Fruit fly (Drosophila melanogaster) whole organism, embryonic: ENCODE measurements around the gene CG13046.

Source experiments
- CG13287 ChIP-seq: fragments of 200-800 bp; sonication (Bioruptor generic); IDR thresholded peaks from 2 replicates; pipeline ENCODE4 v1.3.6; 2022; ENCODE audit warnings: missing biosample characterization, missing genetic modification characterization; ENCODE audit not compliant: partially characterized antibody
- CTCF ChIP-seq: fragments of 200-800 bp; sonication (Bioruptor generic); optimal IDR thresholded peaks from 2 replicates; lab custom pipeline; 2017; ENCODE audit warnings: missing biosample characterization, mild to moderate bottlenecking, missing genetic modification characterization, moderate library complexity
- Deaf1 ChIP-seq: fragments of 200-800 bp; optimal IDR thresholded peaks from 3 replicates; lab custom pipeline; 2019; ENCODE audit warnings: missing biosample characterization, mild to moderate bottlenecking, missing genetic modification characterization, moderate library complexity
- Dref ChIP-seq: fragments of 200-800 bp; sonication (Bioruptor generic); IDR thresholded peaks from 2 replicates; pipeline ENCODE4 v1.3.6; 2022; ENCODE audit warnings: missing biosample characterization, missing genetic modification characterization
- Ets65A ChIP-seq: fragments of 200-800 bp; sonication (Bioruptor generic); peaks from one replicate; lab custom pipeline; 2016; ENCODE audit warnings: missing biosample characterization, missing genetic modification characterization
- Lhr ChIP-seq: fragments of 200-800 bp; sonication (Bioruptor generic); optimal IDR thresholded peaks from 3 replicates; lab custom pipeline; 2017; ENCODE audit warnings: mild to moderate bottlenecking, missing biosample characterization, missing genetic modification reagents, missing genetic modification characterization
- Oaz ChIP-seq: fragments of 200-800 bp; sonication (Bioruptor generic); IDR thresholded peaks from 2 replicates; pipeline ENCODE4 v1.3.6; 2022; ENCODE audit warnings: missing biosample characterization, missing genetic modification characterization
- Trl ChIP-seq, 3 experiments: fragments of >200 bp in 2 of 3; fragments of 200-800 bp in 1 of 3; sonication (Bioruptor generic) in 1 of 3; optimal IDR thresholded peaks; 2 replicates in 1 of 3; 3 replicates in 2 of 3; lab custom pipeline; 2016 to 2017; ENCODE audit warnings: missing biosample characterization in 1 of 3, missing genetic modification characterization in 1 of 3
- amos ChIP-seq: fragments of 200-800 bp; sonication (Bioruptor generic); IDR thresholded peaks from 2 replicates; pipeline ENCODE4 v1.3.6; 2022; ENCODE audit warnings: missing biosample characterization, missing genetic modification characterization; ENCODE audit not compliant: partially characterized antibody
- az2 ChIP-seq: fragments of 200-800 bp; sonication (Bioruptor generic); optimal IDR thresholded peaks from 3 replicates; lab custom pipeline; 2016; ENCODE audit warnings: missing biosample characterization, missing genetic modification characterization
- crol ChIP-seq: fragments of 200-800 bp; sonication (Bioruptor generic); IDR thresholded peaks from 2 replicates; pipeline ENCODE4 v1.3.6; 2022; ENCODE audit warnings: missing biosample characterization, missing genetic modification characterization
- gcm ChIP-seq: fragments of 200-800 bp; sonication (Bioruptor generic); optimal IDR thresholded peaks from 2 replicates; lab custom pipeline; 2019; ENCODE audit warnings: missing biosample characterization, mild to moderate bottlenecking, missing genetic modification characterization, moderate library complexity
- ham ChIP-seq: fragments of 200-800 bp; sonication (Bioruptor generic); IDR thresholded peaks from 2 replicates; pipeline ENCODE4 v1.3.6; 2022; ENCODE audit warnings: missing biosample characterization, missing genetic modification characterization
- sens ChIP-seq: fragments of 200-800 bp; sonication (Bioruptor generic); peaks from one replicate; lab custom pipeline; 2016; ENCODE audit warnings: missing biosample characterization, missing genetic modification characterization

Gene CG13046

DNA sequence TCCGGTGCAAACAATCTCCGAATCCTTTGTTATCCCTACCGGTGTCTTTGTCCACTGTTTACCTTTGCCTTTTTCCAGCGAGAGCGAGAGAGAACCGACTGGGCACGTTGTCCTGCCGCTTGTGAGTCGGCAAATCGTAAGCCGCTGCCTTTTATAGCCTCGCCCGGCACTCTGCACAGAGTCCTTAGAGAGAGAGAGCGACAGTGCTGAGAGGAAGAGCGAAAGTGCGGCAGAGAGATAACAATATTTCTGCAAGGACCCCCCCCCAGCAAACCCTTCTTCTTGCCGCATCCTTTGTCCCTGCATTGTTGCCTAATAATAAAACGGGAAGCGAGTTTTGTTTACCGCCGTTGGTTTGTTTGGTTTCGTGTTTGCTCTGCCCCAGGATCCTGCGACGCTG is 36.0 kb downstream of the CG13046 start, which contains the start of gene CG13055:
TSS of gene CG13055 (minus strand) at position 101 of the 400 bp plus-strand sequence.
- 0 out of 2 replicates have a peak, but pooled peaks have one; percentile 46 for TF ChIP-seq crol (GFP tag; lab: Robert Waterston, UW)
- peak; percentile 24 to 49 for TF ChIP-seq Trl (optimal IDR thresholded peaks at IDR 0.05; lab: Kevin White, UChicago)
- no peak for TF ChIP-seq Trl (GFP tag; optimal IDR thresholded peaks at IDR 0.05; lab: Kevin White, UChicago)
- TF ChIP-seq Oaz (GFP tag; lab: Robert Waterston, UW): 0 out of 2 replicates have a peak, but pooled peaks have one; percentile 11
- peak; percentile 62 for TF ChIP-seq CTCF (GFP tag; lab: Kevin White, UChicago)
- no peak for TF ChIP-seq az2 (GFP tag; lab: Kevin White, UChicago)
- no peak for TF ChIP-seq CG13287 (GFP tag; lab: Robert Waterston, UW)
- no peak for TF ChIP-seq sens (GFP tag; lab: Kevin White, UChicago)
- peak; percentile 5; the same call in 1 of the 2 replicates for TF ChIP-seq amos (GFP tag; lab: Robert Waterston, UW)
- no peak for TF ChIP-seq ham (GFP tag; lab: Robert Waterston, UW)
- peak; percentile 22; the same call in 1 of the 2 replicates for TF ChIP-seq Dref (GFP tag; lab: Robert Waterston, UW)
- peak; percentile 51 for TF ChIP-seq Deaf1 (tag; lab: Kevin White, UChicago)

DNA sequence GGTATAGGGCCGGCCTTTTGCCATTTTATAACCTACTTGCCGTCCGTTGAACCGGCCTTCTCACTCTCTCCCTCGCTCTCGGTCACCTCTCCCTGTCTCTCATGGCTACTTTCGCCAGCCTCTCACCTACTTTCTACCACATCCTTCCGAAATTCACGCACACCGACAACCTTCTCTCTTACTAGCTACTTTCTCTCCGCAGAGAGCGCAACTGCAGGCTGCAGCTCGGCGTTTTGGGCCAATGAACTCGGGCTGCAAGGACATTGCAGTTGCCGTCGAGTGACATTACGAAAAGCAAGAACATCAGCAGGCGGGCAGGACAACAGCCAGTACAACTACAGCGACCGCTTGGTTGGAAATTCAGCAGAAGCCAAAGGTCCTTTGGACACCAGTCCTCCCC is 46.9 kb downstream of the CG13046 start:
- peak; percentile 88 for TF ChIP-seq Ets65A (GFP tag; lab: Kevin White, UChicago)
- TF ChIP-seq gcm (GFP tag; lab: Kevin White, UChicago): no peak
- TF ChIP-seq Lhr: no peak
- TF ChIP-seq, all 482 proteins: peak for 1
